Worm (Caenorhabditis elegans) whole organism, late embryonic: ENCODE results near the gene ZC373.3.

Experiments
- elt-2 ChIP-seq: sonication (generic microtip); optimal IDR thresholded peaks from 2 replicates; lab custom pipeline; 2016; ENCODE audit warnings: missing genetic modification reagents, missing genetic modification characterization, missing compliant biosample characterization
- nhr-232 ChIP-seq: sonication (generic microtip); optimal IDR thresholded peaks from 2 replicates; lab custom pipeline; 2016; ENCODE audit warnings: missing genetic modification characterization, missing compliant biosample characterization
- pros-1 ChIP-seq: fragments of 150-350 bp; optimal IDR thresholded peaks from 2 replicates; lab custom pipeline; 2014; ENCODE audit warnings: missing biosample characterization, missing genetic modification reagents, missing genetic modification characterization

- no peak for TF ChIP-seq elt-2 (tag; lab: Kevin White, UChicago)
- no peak for TF ChIP-seq pros-1
- TF ChIP-seq nhr-232 (tag; lab: Kevin White, UChicago), result no peak
Observed at ce11 chrX:10044473-10044872, 15.9 kb upstream of the ZC373.3 start.
